Worm (Caenorhabditis elegans): ENCODE measurements around the gene Y42A5A.3.

- no peak for TF ChIP-seq fos-1 (tag; optimal IDR thresholded peaks at IDR 0.05)
- no peak for TF ChIP-seq mdl-1 (tag; optimal IDR thresholded peaks at IDR 0.05)
- no peak for TF ChIP-seq nhr-76 (tag; optimal IDR thresholded peaks at IDR 0.05)
- TF ChIP-seq snpc-4 (tag; optimal IDR thresholded peaks at IDR 0.05) = no peak
- TF ChIP-seq lin-39 (tag; optimal IDR thresholded peaks at IDR 0.05) = no peak
- peak in 1 of 2 experiments; percentile 94 for TF ChIP-seq unc-62 (GFP tag; optimal IDR thresholded peaks at IDR 0.05 in 1 of 2)
- no peak for TF ChIP-seq unc-62 (tag; optimal IDR thresholded peaks at IDR 0.05)
- no peak for TF ChIP-seq lim-7 (GFP tag; IDR thresholded peaks at IDR 0.05)
These were observed 13.3 kb downstream of the Y42A5A.3 start for ce11 chrV:11082475-11082874.

Data from whole organism, L4 larva.